Worm (Caenorhabditis elegans) whole organism, L3 larva: ENCODE results near the gene irld-33.

Experiments used
- elt-1 ChIP-seq: fragments of 150-350 bp; optimal IDR thresholded peaks from 2 replicates; lab custom pipeline; 2014; ENCODE audit warnings: missing biosample characterization, missing genetic modification characterization
- fkh-2 ChIP-seq: fragments of 150-350 bp; optimal IDR thresholded peaks from 2 replicates; lab custom pipeline; 2014; ENCODE audit warnings: missing biosample characterization, missing genetic modification reagents, missing genetic modification characterization
- jun-1 ChIP-seq: fragments of 150-350 bp; optimal IDR thresholded peaks from 2 replicates; lab custom pipeline; 2014; ENCODE audit warnings: missing biosample characterization, missing genetic modification reagents, missing genetic modification characterization
- nhr-76 ChIP-seq: fragments of 150-350 bp; sonication (generic microtip); optimal IDR thresholded peaks from 5 replicates; lab custom pipeline; 2014; ENCODE audit warnings: missing biosample characterization, missing genetic modification characterization
- pha-4 ChIP-seq: fragments of 150-350 bp; optimal IDR thresholded peaks from 2 replicates; lab custom pipeline; 2014; ENCODE audit warnings: missing biosample characterization, missing genetic modification reagents, missing genetic modification characterization

- TF ChIP-seq nhr-76 (no peak), elt-1 (tag; lab: Kevin White, UChicago) (no peak), jun-1 (tag; lab: Kevin White, UChicago) (no peak), pha-4 (tag; lab: Kevin White, UChicago) (no peak), fkh-2 (tag; lab: Kevin White, UChicago) (no peak)
These were observed 14.1 kb downstream of the irld-33 start, which contains the start of gene F36H5.9 for ce11 chrII:1752990-1753389.
